Worm (Caenorhabditis elegans) whole organism, L4 larva: ENCODE data around the gene Y38C1BA.1.
A peak's percentile ranks its signal among the peaks of the same experiment; 100 is the strongest.

ENCODE experiments used
- R02D3.7 ChIP-seq: fragments of 150-350 bp; sonication (generic microtip); optimal IDR thresholded peaks from 3 replicates; lab custom pipeline; 2014; ENCODE audit warnings: missing biosample characterization, missing genetic modification characterization
- ceh-82 ChIP-seq: sonication (generic microtip); optimal IDR thresholded peaks from 2 replicates; lab custom pipeline; 2017; ENCODE audit warnings: missing biosample characterization, missing genetic modification characterization
- dve-1 ChIP-seq: sonication (generic microtip); optimal IDR thresholded peaks from 2 replicates; lab custom pipeline; 2017; ENCODE audit warnings: antibody characterized with exemption, mild to moderate bottlenecking, missing genetic modification characterization, missing compliant biosample characterization; ENCODE audit not compliant: insufficient read depth
- lin-13 ChIP-seq: fragments of 150-350 bp; optimal IDR thresholded peaks from 2 replicates; lab custom pipeline; 2014; ENCODE audit warnings: missing biosample characterization, missing genetic modification reagents, missing genetic modification characterization
- lin-39 ChIP-seq: fragments of 150-350 bp; optimal IDR thresholded peaks from 2 replicates; lab custom pipeline; 2014; ENCODE audit warnings: missing biosample characterization, missing genetic modification reagents, missing genetic modification characterization
- skn-1 ChIP-seq: fragments of 150-350 bp; optimal IDR thresholded peaks from 2 replicates; lab custom pipeline; 2014; ENCODE audit warnings: missing biosample characterization, missing genetic modification characterization
- unc-39 ChIP-seq: sonication (generic microtip); optimal IDR thresholded peaks from 2 replicates; lab custom pipeline; 2017; ENCODE audit warnings: missing biosample characterization, missing genetic modification characterization
- zag-1 ChIP-seq: fragments of 150-350 bp; optimal IDR thresholded peaks from 2 replicates; lab custom pipeline; 2014; ENCODE audit warnings: missing biosample characterization, missing genetic modification characterization

DNA sequence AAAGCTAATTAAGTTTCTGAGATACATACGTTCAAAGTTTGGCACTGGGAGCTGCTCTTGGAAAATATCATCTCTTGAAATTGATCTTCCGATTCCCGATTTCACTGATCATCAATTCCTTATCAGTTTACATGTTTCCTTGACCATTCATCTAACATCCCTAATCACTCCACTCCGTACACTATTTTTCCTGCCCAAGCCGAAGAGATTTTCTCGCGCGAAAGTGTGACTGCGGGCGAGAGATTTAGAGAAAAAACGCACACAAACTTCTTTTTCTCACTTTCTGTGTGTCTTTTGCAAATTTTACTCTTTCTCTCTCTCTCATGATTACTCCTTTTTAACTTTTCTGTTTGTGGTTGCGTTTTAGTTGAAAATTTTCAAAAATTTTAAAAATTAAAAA, 33.4 kb upstream of the Y38C1BA.1 start:
- TF ChIP-seq unc-39 (no peak), lin-39 (tag; lab: Kevin White, UChicago) (no peak), zag-1 (tag; lab: Kevin White, UChicago) (no peak), lin-13 (no peak), ceh-82 (tag; lab: Kevin White, UChicago) (no peak), R02D3.7 (tag; lab: Kevin White, UChicago) (no peak), dve-1 (tag; lab: Kevin White, UChicago) (peak; percentile 88), skn-1 (tag; lab: Kevin White, UChicago) (no peak)
